Fruit fly (Drosophila melanogaster) whole organism, wandering third instar larva: ENCODE results near the gene RluA-2.

Source experiments
- CG32264 ChIP-seq: fragments of 200-800 bp; sonication (Bioruptor generic); optimal IDR thresholded peaks from 2 replicates; lab custom pipeline; 2016; ENCODE audit warnings: missing biosample characterization, missing genetic modification characterization
- Dif ChIP-seq: fragments of 200-275, 200-300 bp; sonication (Bioruptor generic); optimal IDR thresholded peaks from 2 replicates; lab custom pipeline; 2018; ENCODE audit warnings: missing biosample characterization, missing genetic modification characterization; ENCODE audit not compliant: partially characterized antibody
- Hr78 ChIP-seq: fragments of >200 bp; optimal IDR thresholded peaks from 2 replicates; lab custom pipeline; 2017; ENCODE audit warnings: missing biosample characterization, missing genetic modification characterization
- Myc ChIP-seq: fragments of >200 bp; optimal IDR thresholded peaks from 2 replicates; lab custom pipeline; 2017
- Sp1 ChIP-seq: fragments of 200-800 bp; sonication (Bioruptor generic); optimal IDR thresholded peaks from 3 replicates; lab custom pipeline; 2019; ENCODE audit warnings: missing biosample characterization, mild to moderate bottlenecking, missing genetic modification characterization, moderate library complexity
- ey ChIP-seq: fragments of 200-800 bp; sonication (Bioruptor generic); optimal IDR thresholded peaks from 2 replicates; lab custom pipeline; 2016; ENCODE audit warnings: missing biosample characterization, missing genetic modification characterization
- psq ChIP-seq: fragments of 200-800 bp; sonication (Bioruptor generic); optimal IDR thresholded peaks from 3 replicates; lab custom pipeline; 2017; ENCODE audit warnings: missing biosample characterization, mild to moderate bottlenecking, missing genetic modification characterization, moderate library complexity
- rgr ChIP-seq: fragments of 200-800 bp; sonication (Bioruptor generic); optimal IDR thresholded peaks from 3 replicates; lab custom pipeline; 2016; ENCODE audit warnings: missing biosample characterization, mild to moderate bottlenecking, missing genetic modification characterization

dm6 chr2L:10500309-10500974 lies 23.6 kb downstream of the RluA-2 start:
- no peak for TF ChIP-seq psq
- no peak for TF ChIP-seq ey (GFP tag; lab: Kevin White, UChicago)
- TF ChIP-seq Sp1 (GFP tag; lab: Kevin White, UChicago) = no peak
- no peak for TF ChIP-seq Myc (lab: Kevin White, UChicago)
- TF ChIP-seq rgr = no peak
- TF ChIP-seq Dif = no peak
- no peak for TF ChIP-seq Hr78
- no peak for TF ChIP-seq CG32264 (GFP tag; lab: Kevin White, UChicago)
